Worm (Caenorhabditis elegans) whole organism, L1 larva: ENCODE measurements around the gene pas-2.

Experiments used
- C16A3.4 ChIP-seq: fragments of 150-350 bp; optimal IDR thresholded peaks from 2 replicates; lab custom pipeline; 2014; ENCODE audit warnings: missing biosample characterization, missing genetic modification characterization
- C34B4.2 ChIP-seq: sonication (generic microtip); optimal IDR thresholded peaks from 2 replicates; lab custom pipeline; 2017; ENCODE audit warnings: mild to moderate bottlenecking, missing genetic modification characterization, missing compliant biosample characterization
- F16B12.6 ChIP-seq: fragments of 150-350 bp; optimal IDR thresholded peaks from 2 replicates; lab custom pipeline; 2014; ENCODE audit warnings: missing biosample characterization, missing genetic modification characterization
- aha-1 ChIP-seq: fragments of 150-350 bp; optimal IDR thresholded peaks from 2 replicates; lab custom pipeline; 2014; ENCODE audit warnings: missing biosample characterization, missing genetic modification characterization
- alr-1 ChIP-seq: fragments of 200-800 bp; sonication (Bioruptor generic); optimal IDR thresholded peaks from 2 replicates; lab custom pipeline; 2018; ENCODE audit warnings: borderline replicate concordance, mild to moderate bottlenecking, missing genetic modification characterization, missing compliant biosample characterization
- aly-2 ChIP-seq: fragments of 150-350 bp; optimal IDR thresholded peaks from 2 replicates; lab custom pipeline; 2014; ENCODE audit warnings: missing biosample characterization, missing genetic modification characterization
- blmp-1 ChIP-seq: fragments of 150-350 bp; optimal IDR thresholded peaks from 2 replicates; lab custom pipeline; 2014; ENCODE audit warnings: missing biosample characterization, missing genetic modification characterization
- ceh-63 ChIP-seq: fragments of 200-800 bp; sonication (Bioruptor generic); optimal IDR thresholded peaks from 2 replicates; lab custom pipeline; 2018; ENCODE audit warnings: mild to moderate bottlenecking, missing genetic modification characterization, missing compliant biosample characterization
- ceh-82 ChIP-seq, 3 experiments: fragments of 150-350 bp in 1 of 3; sonication (generic microtip) in 2 of 3; optimal IDR thresholded peaks; 2 replicates each; lab custom pipeline; 2014 to 2017; ENCODE audit warnings: missing biosample characterization in 3 of 3, missing genetic modification characterization in 3 of 3
- ceh-88 ChIP-seq: fragments of 200-800 bp; sonication (Bioruptor generic); IDR thresholded peaks from 2 replicates; pipeline ENCODE4 v1.3.6; 2022; ENCODE audit warnings: missing genetic modification characterization, missing compliant biosample characterization
- ceh-90 ChIP-seq: sonication (generic microtip); optimal IDR thresholded peaks from 2 replicates; lab custom pipeline; 2016; ENCODE audit warnings: missing genetic modification characterization, missing compliant biosample characterization
- ces-1 ChIP-seq: fragments of 150-350 bp; optimal IDR thresholded peaks from 2 replicates; lab custom pipeline; 2014; ENCODE audit warnings: missing biosample characterization, missing genetic modification reagents, missing genetic modification characterization
- efl-1 ChIP-seq, 4 experiments: fragments of 150-350 bp; optimal IDR thresholded peaks in 3 of 4; peaks in 1 of 4; 1 replicate in 1 of 4; 2 replicates in 3 of 4; lab custom pipeline; 2014; ENCODE audit warnings: missing biosample characterization in 2 of 4, missing genetic modification characterization in 2 of 4, missing genetic modification reagents in 2 of 4
- efl-3 ChIP-seq: fragments of 200-800 bp; sonication (Bioruptor generic); optimal IDR thresholded peaks from 2 replicates; lab custom pipeline; 2018; ENCODE audit warnings: mild to moderate bottlenecking, missing genetic modification characterization, missing compliant biosample characterization
- egl-27 ChIP-seq, 2 experiments: fragments of 150-350 bp in 1 of 2; sonication (generic microtip); optimal IDR thresholded peaks; 3 replicates each; lab custom pipeline; 2017 to 2018; ENCODE audit warnings: missing biosample characterization in 2 of 2, missing genetic modification characterization in 2 of 2, missing genetic modification reagents in 2 of 2
- elt-3 ChIP-seq, 6 experiments: fragments of 150-350 bp in 1 of 6; sonication (generic microtip); optimal IDR thresholded peaks; 2 replicates each; lab custom pipeline; 2017 to 2018; ENCODE audit warnings: missing biosample characterization in 6 of 6, missing genetic modification characterization in 6 of 6, inconsistent platforms in 1 of 6
- ets-5 ChIP-seq: fragments of 200-800 bp; sonication (Bioruptor generic); IDR thresholded peaks from 2 replicates; pipeline ENCODE4 v1.3.6; 2022; ENCODE audit warnings: missing genetic modification characterization, missing compliant biosample characterization
- fkh-10 ChIP-seq: sonication (generic microtip); optimal IDR thresholded peaks from 2 replicates; lab custom pipeline; 2017; ENCODE audit warnings: missing biosample characterization, missing genetic modification reagents, missing genetic modification characterization
- fkh-4 ChIP-seq: sonication (generic microtip); optimal IDR thresholded peaks from 2 replicates; lab custom pipeline; 2016; ENCODE audit warnings: missing compliant biosample characterization, missing genetic modification characterization, borderline replicate concordance
- fos-1 ChIP-seq: fragments of 150-350 bp; optimal IDR thresholded peaks from 2 replicates; lab custom pipeline; 2014; ENCODE audit warnings: missing biosample characterization, missing genetic modification characterization
- grh-1 ChIP-seq: fragments of 200-800 bp; sonication (Bioruptor generic); IDR thresholded peaks from 2 replicates; pipeline ENCODE4 v1.3.6; 2022; ENCODE audit warnings: missing genetic modification reagents, missing genetic modification characterization, missing compliant biosample characterization
- hlh-17 ChIP-seq: fragments of 200-800 bp; sonication (Bioruptor generic); optimal IDR thresholded peaks from 2 replicates; lab custom pipeline; 2018; ENCODE audit warnings: missing genetic modification characterization, mild to moderate bottlenecking, missing compliant biosample characterization, moderate library complexity, borderline replicate concordance
- hlh-4 ChIP-seq: sonication (generic microtip); optimal IDR thresholded peaks from 2 replicates; lab custom pipeline; 2016; ENCODE audit warnings: mild to moderate bottlenecking, missing genetic modification characterization, missing compliant biosample characterization
- irx-1 ChIP-seq: sonication (generic microtip); optimal IDR thresholded peaks from 2 replicates; lab custom pipeline; 2016; ENCODE audit warnings: missing genetic modification characterization, missing compliant biosample characterization
- isw-1 ChIP-seq: fragments of 200-800 bp; sonication (Bioruptor generic); IDR thresholded peaks from 2 replicates; pipeline ENCODE4 v1.3.6; 2022; ENCODE audit warnings: missing genetic modification characterization, missing compliant biosample characterization
- lin-14 ChIP-seq: fragments of 200-800 bp; sonication (Bioruptor generic); optimal IDR thresholded peaks from 2 replicates; lab custom pipeline; 2018; ENCODE audit warnings: mild to moderate bottlenecking, missing genetic modification characterization, moderate library complexity, missing compliant biosample characterization
- lin-35 ChIP-seq, 2 experiments: fragments of 150-350 bp; optimal IDR thresholded peaks; 2 replicates each; lab custom pipeline; 2014; ENCODE audit warnings: missing biosample characterization in 2 of 2, missing genetic modification characterization in 2 of 2, missing genetic modification reagents in 2 of 2
- lin-39 ChIP-seq: fragments of 150-350 bp; optimal IDR thresholded peaks from 2 replicates; lab custom pipeline; 2014; ENCODE audit warnings: missing biosample characterization, missing genetic modification reagents, missing genetic modification characterization
- lir-3 ChIP-seq: sonication (generic microtip); optimal IDR thresholded peaks from 2 replicates; lab custom pipeline; 2016; ENCODE audit warnings: mild to moderate bottlenecking, missing genetic modification characterization, moderate library complexity, missing compliant biosample characterization; ENCODE audit not compliant: poor library complexity
- lsy-2 ChIP-seq, 2 experiments: fragments of 150-350 bp; optimal IDR thresholded peaks; 2 replicates each; lab custom pipeline; 2014; ENCODE audit warnings: missing biosample characterization in 2 of 2, missing genetic modification characterization in 2 of 2
- mdl-1 ChIP-seq, 2 experiments: fragments of 150-350 bp; optimal IDR thresholded peaks; 2 replicates each; lab custom pipeline; 2014 to 2017; ENCODE audit warnings: missing biosample characterization in 2 of 2, missing genetic modification characterization in 2 of 2, inconsistent platforms in 1 of 2
- mep-1 ChIP-seq: fragments of 150-350 bp; optimal IDR thresholded peaks from 2 replicates; lab custom pipeline; 2014; ENCODE audit warnings: missing biosample characterization, missing genetic modification characterization
- nhr-11 ChIP-seq: fragments of 150-350 bp; optimal IDR thresholded peaks from 2 replicates; lab custom pipeline; 2014; ENCODE audit warnings: missing biosample characterization, missing genetic modification characterization
- nhr-12 ChIP-seq: sonication (generic microtip); optimal IDR thresholded peaks from 2 replicates; lab custom pipeline; 2017; ENCODE audit warnings: missing biosample characterization, missing genetic modification characterization
- nhr-19 ChIP-seq: fragments of 200-800 bp; sonication (Bioruptor generic); conservative IDR thresholded peaks from 2 replicates; pipeline ENCODE4 v1.3.6; 2022; ENCODE audit warnings: missing genetic modification characterization, missing compliant biosample characterization
- nhr-20 ChIP-seq: sonication (generic microtip); optimal IDR thresholded peaks from 2 replicates; lab custom pipeline; 2016; ENCODE audit warnings: mild to moderate bottlenecking, missing genetic modification characterization, missing compliant biosample characterization
- nhr-237 ChIP-seq: fragments of 150-350 bp; optimal IDR thresholded peaks from 2 replicates; lab custom pipeline; 2014; ENCODE audit warnings: missing biosample characterization, missing genetic modification characterization
- nhr-47 ChIP-seq: sonication (generic microtip); optimal IDR thresholded peaks from 2 replicates; lab custom pipeline; 2016; ENCODE audit warnings: mild to moderate bottlenecking, missing genetic modification characterization, moderate library complexity, missing compliant biosample characterization
- nhr-71 ChIP-seq: sonication (generic microtip); optimal IDR thresholded peaks from 2 replicates; lab custom pipeline; 2016; ENCODE audit warnings: mild to moderate bottlenecking, missing genetic modification characterization, moderate library complexity, missing compliant biosample characterization
- nhr-76 ChIP-seq: sonication (generic microtip); optimal IDR thresholded peaks from 2 replicates; lab custom pipeline; 2017; ENCODE audit warnings: missing biosample characterization, missing genetic modification characterization
- nhr-77 ChIP-seq: fragments of 150-350 bp; optimal IDR thresholded peaks from 2 replicates; lab custom pipeline; 2014; ENCODE audit warnings: missing biosample characterization, missing genetic modification characterization
- nhr-84 ChIP-seq: sonication (generic microtip); optimal IDR thresholded peaks from 2 replicates; lab custom pipeline; 2017; ENCODE audit warnings: missing biosample characterization, missing genetic modification characterization
- nhr-90 ChIP-seq: sonication (generic microtip); optimal IDR thresholded peaks from 2 replicates; lab custom pipeline; 2016; ENCODE audit warnings: mild to moderate bottlenecking, missing genetic modification characterization, missing compliant biosample characterization; ENCODE audit not compliant: poor library complexity
- pax-3 ChIP-seq: fragments of 200-800 bp; sonication (Bioruptor generic); optimal IDR thresholded peaks from 2 replicates; lab custom pipeline; 2018; ENCODE audit warnings: mild to moderate bottlenecking, missing genetic modification characterization, moderate library complexity, missing compliant biosample characterization
- rnt-1 ChIP-seq: sonication (generic microtip); optimal IDR thresholded peaks from 2 replicates; lab custom pipeline; 2016; ENCODE audit warnings: mild to moderate bottlenecking, missing genetic modification characterization, moderate library complexity, missing compliant biosample characterization
- swsn-7 ChIP-seq: sonication (generic microtip); optimal IDR thresholded peaks from 2 replicates; lab custom pipeline; 2016; ENCODE audit warnings: missing genetic modification characterization, missing compliant biosample characterization
- tbx-2 ChIP-seq: sonication (generic microtip); optimal IDR thresholded peaks from 2 replicates; lab custom pipeline; 2016; ENCODE audit warnings: missing genetic modification characterization, missing compliant biosample characterization
- unc-130 ChIP-seq: fragments of 150-350 bp; optimal IDR thresholded peaks from 2 replicates; lab custom pipeline; 2017; ENCODE audit warnings: missing biosample characterization, missing genetic modification characterization, inconsistent platforms
- unc-62 ChIP-seq: fragments of 150-350 bp; optimal IDR thresholded peaks from 2 replicates; lab custom pipeline; 2014; ENCODE audit warnings: missing biosample characterization, missing genetic modification reagents, missing genetic modification characterization
- unc-98 ChIP-seq: fragments of 200-800 bp; sonication (Bioruptor generic); IDR thresholded peaks from 2 replicates; pipeline ENCODE4 v1.3.6; 2022; ENCODE audit warnings: missing genetic modification characterization, missing compliant biosample characterization
- ztf-4 ChIP-seq: fragments of 150-350 bp; optimal IDR thresholded peaks from 2 replicates; lab custom pipeline; 2014; ENCODE audit warnings: missing biosample characterization, missing genetic modification characterization

pas-2 gene

DNA sequence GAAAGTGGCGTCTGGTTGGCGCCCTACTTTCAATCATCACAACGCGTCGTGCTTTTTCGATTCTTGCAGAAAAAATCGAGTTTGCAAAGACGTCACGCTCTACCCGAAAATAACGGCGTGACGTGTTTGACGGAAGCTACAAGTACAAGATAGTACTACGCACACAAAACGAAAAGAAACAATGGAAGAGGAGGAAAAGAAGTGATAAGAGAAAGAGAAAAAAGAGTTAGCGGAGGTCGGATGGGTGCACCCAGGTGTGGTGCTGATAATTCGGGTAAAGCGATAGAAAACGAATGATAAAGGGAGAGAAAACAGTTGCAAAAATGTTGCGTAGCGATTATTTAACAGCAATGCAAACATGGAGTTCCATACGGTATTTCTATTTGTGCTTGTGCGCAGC, 43.5 kb upstream of the pas-2 start (continued):
- TF ChIP-seq pax-3 (tag; lab: Kevin White, UChicago) (no peak), ceh-63 (no peak), egl-27 (tag; optimal IDR thresholded peaks at IDR 0.05; lab: Kevin White, UChicago) (no peak), elt-3 (tag; optimal IDR thresholded peaks at IDR 0.05; lab: Kevin White, UChicago) (peak in 1 of 6 experiments; percentile 23), nhr-71 (tag; lab: Kevin White, UChicago) (peak; percentile 64), unc-98 (GFP tag; lab: Robert Waterston, UW) (no peak), ceh-90 (no peak), fos-1 (tag; lab: Kevin White, UChicago) (no peak), nhr-76 (tag; lab: Kevin White, UChicago) (no peak), nhr-237 (tag; lab: Kevin White, UChicago) (no peak), fkh-4 (tag; lab: Kevin White, UChicago) (no peak), irx-1 (tag; lab: Kevin White, UChicago) (no peak), fkh-10 (GFP tag; lab: Kevin White, UChicago) (no peak), nhr-11 (tag; lab: Kevin White, UChicago) (no peak), ceh-88 (GFP tag; lab: Robert Waterston, UW) (no peak), ets-5 (no peak), aha-1 (tag; lab: Kevin White, UChicago) (no peak), ceh-82 (tag; optimal IDR thresholded peaks at IDR 0.05; lab: Kevin White, UChicago) (no peak), hlh-17 (GFP tag; lab: Kevin White, UChicago) (no peak), aly-2 (tag; lab: Kevin White, UChicago) (no peak), unc-62 (GFP tag; lab: Kevin White, UChicago) (no peak), C16A3.4 (tag; lab: Kevin White, UChicago) (no peak), isw-1 (GFP tag; lab: Robert Waterston, UW) (no peak), efl-3 (GFP tag; lab: Kevin White, UChicago) (no peak), lsy-2 (tag; optimal IDR thresholded peaks at IDR 0.05; lab: Kevin White, UChicago) (peak in 1 of 2 experiments; percentile 7), ces-1 (no peak), lir-3 (tag; lab: Kevin White, UChicago) (no peak), nhr-47 (tag; lab: Kevin White, UChicago) (no peak), tbx-2 (tag; lab: Kevin White, UChicago) (peak; percentile 70), nhr-12 (tag; lab: Kevin White, UChicago) (no peak), nhr-84 (tag; lab: Kevin White, UChicago) (no peak), C34B4.2 (tag; lab: Kevin White, UChicago) (no peak), grh-1 (GFP tag; lab: Robert Waterston, UW) (no peak), F16B12.6 (no peak), nhr-20 (tag; lab: Kevin White, UChicago) (peak; percentile 78), mep-1 (tag; lab: Kevin White, UChicago) (no peak)
- TF ChIP-seq, all 84 proteins: peak for 19

- TF ChIP-seq tbx-2 (tag; lab: Kevin White, UChicago), result peak; percentile 69
- TF ChIP-seq lin-14 (GFP tag; lab: Kevin White, UChicago), result peak; percentile 86
- no peak for TF ChIP-seq irx-1 (tag; lab: Kevin White, UChicago)
- TF ChIP-seq ztf-4, result peak; percentile 17
- no peak for TF ChIP-seq alr-1 (tag; lab: Kevin White, UChicago)
- TF ChIP-seq blmp-1 (tag; lab: Kevin White, UChicago), result peak; percentile 57
- TF ChIP-seq nhr-71 (tag; lab: Kevin White, UChicago), result peak; percentile 84
- no peak for TF ChIP-seq nhr-76 (tag; lab: Kevin White, UChicago)
- TF ChIP-seq hlh-4 (tag; lab: Kevin White, UChicago), result no peak
- peak in 1 of 2 experiments; percentile 6 for TF ChIP-seq lin-35 (GFP tag; optimal IDR thresholded peaks at IDR 0.05; lab: Kevin White, UChicago)
- peak in 1 of 2 experiments; percentile 8 for TF ChIP-seq mdl-1 (tag; optimal IDR thresholded peaks at IDR 0.05; lab: Kevin White, UChicago)
- TF ChIP-seq nhr-77 (tag; lab: Kevin White, UChicago), result no peak
- TF ChIP-seq efl-1 (optimal IDR thresholded peaks at IDR 0.05; lab: Kevin White, UChicago), result peak in 1 of 2 experiments; percentile 2
- TF ChIP-seq efl-1 (GFP tag; optimal IDR thresholded peaks at IDR 0.05 in 1 of 2; lab: Kevin White, UChicago), result peak in 1 of 2 experiments; percentile 76
- TF ChIP-seq rnt-1 (tag; lab: Kevin White, UChicago), result peak; percentile 91
- no peak for TF ChIP-seq F16B12.6
- TF ChIP-seq nhr-19, result peak; percentile 66
- peak in 1 of 2 experiments; percentile 26 for TF ChIP-seq lsy-2 (tag; optimal IDR thresholded peaks at IDR 0.05; lab: Kevin White, UChicago)
- no peak for TF ChIP-seq fos-1 (tag; lab: Kevin White, UChicago)
- no peak for TF ChIP-seq nhr-90 (tag; lab: Kevin White, UChicago)
- peak; percentile 40 for TF ChIP-seq unc-130 (tag; lab: Kevin White, UChicago)
- TF ChIP-seq nhr-20 (tag; lab: Kevin White, UChicago), result peak; percentile 52
- TF ChIP-seq lin-39 (tag; lab: Kevin White, UChicago), result peak; percentile 92
- peak; percentile 18 for TF ChIP-seq swsn-7 (tag; lab: Kevin White, UChicago)
Observed at ce11 chrV:10727651-10728050, 42.5 kb upstream of the pas-2 start.
